Worm (Caenorhabditis elegans) whole organism, L1 larva: ENCODE results near the gene ZK669.3.
A peak's percentile ranks its signal among the peaks of the same experiment; 100 is the strongest.

Experiments used
- Y116A8C.19 ChIP-seq: sonication (generic microtip); optimal IDR thresholded peaks from 2 replicates; lab custom pipeline; 2016; ENCODE audit warnings: missing compliant biosample characterization, missing genetic modification characterization, borderline replicate concordance
- aha-1 ChIP-seq: fragments of 150-350 bp; optimal IDR thresholded peaks from 2 replicates; lab custom pipeline; 2014; ENCODE audit warnings: missing biosample characterization, missing genetic modification characterization
- alr-1 ChIP-seq: fragments of 200-800 bp; sonication (Bioruptor generic); optimal IDR thresholded peaks from 2 replicates; lab custom pipeline; 2018; ENCODE audit warnings: borderline replicate concordance, mild to moderate bottlenecking, missing genetic modification characterization, missing compliant biosample characterization
- blmp-1 ChIP-seq: fragments of 150-350 bp; optimal IDR thresholded peaks from 2 replicates; lab custom pipeline; 2014; ENCODE audit warnings: missing biosample characterization, missing genetic modification characterization
- ceh-8 ChIP-seq: fragments of 200-800 bp; sonication (Bioruptor generic); optimal IDR thresholded peaks from 2 replicates; lab custom pipeline; 2018; ENCODE audit warnings: mild to moderate bottlenecking, missing genetic modification characterization, moderate library complexity, missing compliant biosample characterization
- ceh-82 ChIP-seq, 3 experiments: fragments of 150-350 bp in 1 of 3; sonication (generic microtip) in 2 of 3; optimal IDR thresholded peaks; 2 replicates each; lab custom pipeline; 2014 to 2017; ENCODE audit warnings: missing biosample characterization in 3 of 3, missing genetic modification characterization in 3 of 3
- ceh-88 ChIP-seq: fragments of 200-800 bp; sonication (Bioruptor generic); IDR thresholded peaks from 2 replicates; pipeline ENCODE4 v1.3.6; 2022; ENCODE audit warnings: missing genetic modification characterization, missing compliant biosample characterization
- ceh-90 ChIP-seq: sonication (generic microtip); optimal IDR thresholded peaks from 2 replicates; lab custom pipeline; 2016; ENCODE audit warnings: missing genetic modification characterization, missing compliant biosample characterization
- ces-1 ChIP-seq: fragments of 150-350 bp; optimal IDR thresholded peaks from 2 replicates; lab custom pipeline; 2014; ENCODE audit warnings: missing biosample characterization, missing genetic modification reagents, missing genetic modification characterization
- dpl-1 ChIP-seq, 3 experiments: fragments of 150-350 bp in 2 of 3; sonication (generic microtip) in 1 of 3; optimal IDR thresholded peaks; 2 replicates each; lab custom pipeline; 2014 to 2017; ENCODE audit warnings: missing biosample characterization in 3 of 3, missing genetic modification characterization in 3 of 3, missing genetic modification reagents in 3 of 3
- dsc-1 ChIP-seq: sonication (generic microtip); optimal IDR thresholded peaks from 2 replicates; lab custom pipeline; 2016; ENCODE audit warnings: mild to moderate bottlenecking, missing genetic modification characterization, missing compliant biosample characterization
- efl-1 ChIP-seq, 4 experiments: fragments of 150-350 bp; optimal IDR thresholded peaks in 3 of 4; peaks in 1 of 4; 1 replicate in 1 of 4; 2 replicates in 3 of 4; lab custom pipeline; 2014; ENCODE audit warnings: missing biosample characterization in 2 of 4, missing genetic modification characterization in 2 of 4, missing genetic modification reagents in 2 of 4
- efl-3 ChIP-seq: fragments of 200-800 bp; sonication (Bioruptor generic); optimal IDR thresholded peaks from 2 replicates; lab custom pipeline; 2018; ENCODE audit warnings: mild to moderate bottlenecking, missing genetic modification characterization, missing compliant biosample characterization
- elt-2 ChIP-seq: sonication (generic microtip); optimal IDR thresholded peaks from 2 replicates; lab custom pipeline; 2016; ENCODE audit warnings: missing genetic modification characterization, mild to moderate bottlenecking, inconsistent platforms, missing compliant biosample characterization, missing genetic modification reagents
- fkh-8 ChIP-seq: sonication (generic microtip); optimal IDR thresholded peaks from 2 replicates; lab custom pipeline; 2016; ENCODE audit warnings: mild to moderate bottlenecking, missing genetic modification characterization, missing compliant biosample characterization
- hlh-4 ChIP-seq: sonication (generic microtip); optimal IDR thresholded peaks from 2 replicates; lab custom pipeline; 2016; ENCODE audit warnings: mild to moderate bottlenecking, missing genetic modification characterization, missing compliant biosample characterization
- irx-1 ChIP-seq: sonication (generic microtip); optimal IDR thresholded peaks from 2 replicates; lab custom pipeline; 2016; ENCODE audit warnings: missing genetic modification characterization, missing compliant biosample characterization
- mdl-1 ChIP-seq, 2 experiments: fragments of 150-350 bp; optimal IDR thresholded peaks; 2 replicates each; lab custom pipeline; 2014 to 2017; ENCODE audit warnings: missing biosample characterization in 2 of 2, missing genetic modification characterization in 2 of 2, inconsistent platforms in 1 of 2
- mef-2 ChIP-seq: fragments of 150-350 bp; optimal IDR thresholded peaks from 2 replicates; lab custom pipeline; 2014; ENCODE audit warnings: missing biosample characterization, missing genetic modification characterization
- nhr-19 ChIP-seq: fragments of 200-800 bp; sonication (Bioruptor generic); conservative IDR thresholded peaks from 2 replicates; pipeline ENCODE4 v1.3.6; 2022; ENCODE audit warnings: missing genetic modification characterization, missing compliant biosample characterization
- nhr-20 ChIP-seq: sonication (generic microtip); optimal IDR thresholded peaks from 2 replicates; lab custom pipeline; 2016; ENCODE audit warnings: mild to moderate bottlenecking, missing genetic modification characterization, missing compliant biosample characterization
- nhr-71 ChIP-seq: sonication (generic microtip); optimal IDR thresholded peaks from 2 replicates; lab custom pipeline; 2016; ENCODE audit warnings: mild to moderate bottlenecking, missing genetic modification characterization, moderate library complexity, missing compliant biosample characterization
- nhr-84 ChIP-seq: sonication (generic microtip); optimal IDR thresholded peaks from 2 replicates; lab custom pipeline; 2017; ENCODE audit warnings: missing biosample characterization, missing genetic modification characterization
- nhr-90 ChIP-seq: sonication (generic microtip); optimal IDR thresholded peaks from 2 replicates; lab custom pipeline; 2016; ENCODE audit warnings: mild to moderate bottlenecking, missing genetic modification characterization, missing compliant biosample characterization; ENCODE audit not compliant: poor library complexity
- pag-3 ChIP-seq: sonication (generic microtip); optimal IDR thresholded peaks from 2 replicates; lab custom pipeline; 2017; ENCODE audit warnings: missing genetic modification characterization, mild to moderate bottlenecking, missing compliant biosample characterization, antibody characterized with exemption, borderline replicate concordance; ENCODE audit not compliant: insufficient read depth
- rnt-1 ChIP-seq: sonication (generic microtip); optimal IDR thresholded peaks from 2 replicates; lab custom pipeline; 2016; ENCODE audit warnings: mild to moderate bottlenecking, missing genetic modification characterization, moderate library complexity, missing compliant biosample characterization
- skn-1 ChIP-seq: fragments of 150-350 bp; optimal IDR thresholded peaks from 2 replicates; lab custom pipeline; 2014; ENCODE audit warnings: missing biosample characterization, missing genetic modification characterization
- snpc-4 ChIP-seq: fragments of 150-350 bp; optimal IDR thresholded peaks from 2 replicates; lab custom pipeline; 2014; ENCODE audit warnings: missing biosample characterization, missing genetic modification characterization
- snu-23 ChIP-seq: sonication (generic microtip); optimal IDR thresholded peaks from 2 replicates; lab custom pipeline; 2016; ENCODE audit warnings: missing genetic modification characterization, missing compliant biosample characterization
- sptf-1 ChIP-seq: fragments of 150-350 bp; optimal IDR thresholded peaks from 2 replicates; lab custom pipeline; 2014; ENCODE audit warnings: missing biosample characterization, missing genetic modification characterization
- sup-37 ChIP-seq: fragments of 200-800 bp; sonication (Bioruptor generic); optimal IDR thresholded peaks from 2 replicates; lab custom pipeline; 2018; ENCODE audit warnings: mild to moderate bottlenecking, missing genetic modification characterization, missing compliant biosample characterization
- swsn-7 ChIP-seq: sonication (generic microtip); optimal IDR thresholded peaks from 2 replicates; lab custom pipeline; 2016; ENCODE audit warnings: missing genetic modification characterization, missing compliant biosample characterization
- unc-30 ChIP-seq: sonication (generic microtip); optimal IDR thresholded peaks from 2 replicates; lab custom pipeline; 2017; ENCODE audit warnings: missing biosample characterization, missing genetic modification characterization
- unc-62 ChIP-seq: fragments of 150-350 bp; optimal IDR thresholded peaks from 2 replicates; lab custom pipeline; 2014; ENCODE audit warnings: missing biosample characterization, missing genetic modification reagents, missing genetic modification characterization
- unc-86 ChIP-seq: sonication (generic microtip); optimal IDR thresholded peaks from 2 replicates; lab custom pipeline; 2016; ENCODE audit warnings: missing genetic modification characterization, missing compliant biosample characterization
- unc-98 ChIP-seq: fragments of 200-800 bp; sonication (Bioruptor generic); IDR thresholded peaks from 2 replicates; pipeline ENCODE4 v1.3.6; 2022; ENCODE audit warnings: missing genetic modification characterization, missing compliant biosample characterization
- xbp-1 ChIP-seq: sonication (generic microtip); optimal IDR thresholded peaks from 2 replicates; lab custom pipeline; 2016; ENCODE audit warnings: missing genetic modification characterization, missing compliant biosample characterization
- zip-4 ChIP-seq: fragments of 200-800 bp; sonication (Bioruptor generic); optimal IDR thresholded peaks from 2 replicates; lab custom pipeline; 2018; ENCODE audit warnings: mild to moderate bottlenecking, missing genetic modification characterization, moderate library complexity, missing compliant biosample characterization
- ztf-11 ChIP-seq, 2 experiments: sonication (generic microtip); optimal IDR thresholded peaks; 2 replicates each; lab custom pipeline; 2016 to 2017; ENCODE audit warnings: missing genetic modification characterization in 2 of 2, missing biosample characterization in 1 of 2, missing compliant biosample characterization in 1 of 2

ZK669.3 gene

ce11 chrII:7948278-7948677, 7.3 kb downstream of the ZK669.3 start:
- peak; percentile 8 for TF ChIP-seq nhr-71 (tag; lab: Kevin White, UChicago)
- TF ChIP-seq unc-30 = no peak
- no peak for TF ChIP-seq efl-1 (optimal IDR thresholded peaks at IDR 0.05; lab: Kevin White, UChicago)
- peak in 1 of 2 experiments; percentile 69 for TF ChIP-seq efl-1 (GFP tag; optimal IDR thresholded peaks at IDR 0.05 in 1 of 2; lab: Kevin White, UChicago)

ce11 chrII:7955548-7955947, 14.6 kb downstream of the ZK669.3 start:
- TF ChIP-seq mdl-1 (tag; optimal IDR thresholded peaks at IDR 0.05; lab: Kevin White, UChicago) (no peak), unc-86 (tag; lab: Kevin White, UChicago) (peak; percentile 53), Y116A8C.19 (tag; lab: Kevin White, UChicago) (no peak), ceh-90 (tag; lab: Kevin White, UChicago) (no peak), sptf-1 (no peak)

- no peak for TF ChIP-seq mef-2
- TF ChIP-seq hlh-4 (tag; lab: Kevin White, UChicago) = no peak
- TF ChIP-seq xbp-1 = no peak
- no peak for TF ChIP-seq nhr-20 (tag; lab: Kevin White, UChicago)
- no peak for TF ChIP-seq sup-37 (GFP tag; lab: Kevin White, UChicago)
- TF ChIP-seq zip-4 = no peak
- TF ChIP-seq dpl-1 (GFP tag; optimal IDR thresholded peaks at IDR 0.05; lab: Kevin White, UChicago) = no peak
- TF ChIP-seq ceh-88 (GFP tag; lab: Robert Waterston, UW) = no peak
- no peak for TF ChIP-seq ceh-8 (GFP tag; lab: Kevin White, UChicago)
- TF ChIP-seq irx-1 (tag; lab: Kevin White, UChicago) = no peak
- no peak for TF ChIP-seq alr-1 (tag; lab: Kevin White, UChicago)
These were observed 17.6 kb downstream of the ZK669.3 start, which contains the start of gene C04H4.1 for ce11 chrII:7958544-7958943. C04H4.1 (plus strand) TSS chrII:7958844.

DNA sequence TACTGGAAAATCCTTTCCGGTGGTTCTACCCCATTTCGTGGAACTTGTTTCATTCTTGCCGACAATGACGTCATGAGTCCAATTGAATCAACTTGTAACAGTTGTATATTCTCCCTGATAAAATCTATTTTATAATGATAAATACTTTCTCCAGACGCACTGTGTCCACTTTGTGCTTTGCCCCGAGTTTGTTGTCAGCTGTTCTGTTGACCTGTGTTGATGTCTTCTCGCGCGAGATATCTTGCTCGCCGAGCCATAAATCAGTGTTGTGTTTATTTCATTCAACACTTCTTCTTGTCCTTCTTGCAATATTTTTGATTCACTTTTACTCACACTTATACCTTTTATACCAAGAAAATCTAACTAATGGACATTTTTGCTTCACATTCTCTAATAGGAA, 21.2 kb downstream of the ZK669.3 start:
- TF ChIP-seq nhr-71 (tag; lab: Kevin White, UChicago) = peak; percentile 43
- TF ChIP-seq unc-30 = no peak
- TF ChIP-seq ceh-88 (GFP tag; lab: Robert Waterston, UW) = no peak
- TF ChIP-seq pag-3 (tag; lab: Kevin White, UChicago) = no peak
- TF ChIP-seq fkh-8 (tag; lab: Kevin White, UChicago) = peak; percentile 2
- no peak for TF ChIP-seq nhr-19 (GFP tag; lab: Robert Waterston, UW)
- no peak for TF ChIP-seq ceh-82 (tag; optimal IDR thresholded peaks at IDR 0.05; lab: Kevin White, UChicago)
- no peak for TF ChIP-seq elt-2 (tag; lab: Kevin White, UChicago)
- TF ChIP-seq nhr-90 (tag; lab: Kevin White, UChicago) = no peak
- no peak for TF ChIP-seq ztf-11 (tag; optimal IDR thresholded peaks at IDR 0.05; lab: Kevin White, UChicago)
- TF ChIP-seq unc-62 = no peak
- TF ChIP-seq swsn-7 (tag; lab: Kevin White, UChicago) = no peak
- TF ChIP-seq dsc-1 = no peak
- TF ChIP-seq unc-98 (GFP tag; lab: Robert Waterston, UW) = no peak
- no peak for TF ChIP-seq aha-1
- no peak for TF ChIP-seq efl-3 (GFP tag; lab: Kevin White, UChicago)
- TF ChIP-seq rnt-1 (tag; lab: Kevin White, UChicago) = peak; percentile 13
- TF ChIP-seq sptf-1 = no peak
- no peak for TF ChIP-seq skn-1 (tag; lab: Kevin White, UChicago)
- TF ChIP-seq snu-23 (GFP tag; lab: Kevin White, UChicago) = no peak
- TF ChIP-seq nhr-84 (tag; lab: Kevin White, UChicago) = no peak
- no peak for TF ChIP-seq snpc-4 (tag; lab: Kevin White, UChicago)
- no peak for TF ChIP-seq blmp-1 (tag; lab: Kevin White, UChicago)
- TF ChIP-seq nhr-20 (tag; lab: Kevin White, UChicago) = no peak
- TF ChIP-seq ces-1 = no peak
